Fruit fly (Drosophila melanogaster) whole organism, embryonic: ENCODE measurements around the gene fit.

Experiments used
- Ada2b ChIP-seq: fragments of 200-800 bp; sonication (Bioruptor generic); IDR thresholded peaks from 2 replicates; pipeline ENCODE4 v1.3.6; 2022; ENCODE audit warnings: missing biosample characterization, missing genetic modification characterization
- Antp ChIP-seq: fragments of 200-800 bp; sonication (Bioruptor generic); optimal IDR thresholded peaks from 3 replicates; lab custom pipeline; 2016; ENCODE audit warnings: missing biosample characterization, missing genetic modification characterization
- Asciz ChIP-seq: fragments of 200-800 bp; sonication (Bioruptor generic); optimal IDR thresholded peaks from 2 replicates; lab custom pipeline; 2017; ENCODE audit warnings: missing biosample characterization, mild to moderate bottlenecking, missing genetic modification characterization, missing genetic modification reagents
- Atf-2 ChIP-seq: fragments of 200-800 bp; sonication (Bioruptor generic); optimal IDR thresholded peaks from 2 replicates; lab custom pipeline; 2016; ENCODE audit warnings: missing biosample characterization, missing genetic modification characterization
- Atf3 ChIP-seq: fragments of 200-800 bp; sonication (Bioruptor generic); optimal IDR thresholded peaks from 3 replicates; lab custom pipeline; 2016; ENCODE audit warnings: missing biosample characterization, missing genetic modification characterization
- CG11504 ChIP-seq: fragments of 200-800 bp; sonication (Bioruptor generic); optimal IDR thresholded peaks from 3 replicates; lab custom pipeline; 2019; ENCODE audit warnings: missing biosample characterization, mild to moderate bottlenecking, missing genetic modification characterization, moderate library complexity
- CG12071 ChIP-seq: fragments of 200-800 bp; sonication (Bioruptor generic); optimal IDR thresholded peaks from 3 replicates; lab custom pipeline; 2018; ENCODE audit warnings: missing biosample characterization, mild to moderate bottlenecking, missing genetic modification characterization
- CG13624 ChIP-seq: fragments of 200-800 bp; sonication (Bioruptor generic); optimal IDR thresholded peaks from 2 replicates; lab custom pipeline; 2016; ENCODE audit warnings: missing biosample characterization, missing genetic modification characterization
- CG13894 ChIP-seq: fragments of 200-800 bp; sonication (Bioruptor generic); optimal IDR thresholded peaks from 3 replicates; lab custom pipeline; 2018; ENCODE audit warnings: missing biosample characterization, mild to moderate bottlenecking, missing genetic modification characterization, moderate library complexity
- CG14667 ChIP-seq: fragments of 200-800 bp; sonication (Bioruptor generic); IDR thresholded peaks from 2 replicates; pipeline ENCODE4 v1.3.6; 2022; ENCODE audit warnings: missing biosample characterization, missing genetic modification characterization
- CG1602 ChIP-seq: fragments of 200-800 bp; sonication (Bioruptor generic); optimal IDR thresholded peaks from 3 replicates; lab custom pipeline; 2016; ENCODE audit warnings: missing biosample characterization, missing genetic modification characterization
- CG17385 ChIP-seq: fragments of 200-800 bp; sonication (Bioruptor generic); optimal IDR thresholded peaks from 3 replicates; lab custom pipeline; 2018; ENCODE audit warnings: missing biosample characterization, mild to moderate bottlenecking, missing genetic modification characterization
- CG17612 ChIP-seq: fragments of 200-800 bp; sonication (Bioruptor generic); IDR thresholded peaks from 2 replicates; pipeline ENCODE4 v1.3.6; 2022; ENCODE audit warnings: missing biosample characterization, missing genetic modification characterization
- CG3163 ChIP-seq: fragments of 200-800 bp; sonication (Bioruptor generic); optimal IDR thresholded peaks from 3 replicates; lab custom pipeline; 2016; ENCODE audit warnings: missing biosample characterization, missing genetic modification characterization
- CG33557 ChIP-seq: fragments of 200-800 bp; sonication (Bioruptor generic); optimal IDR thresholded peaks from 2 replicates; lab custom pipeline; 2019; ENCODE audit warnings: missing biosample characterization, mild to moderate bottlenecking, missing genetic modification characterization, moderate library complexity
- CG3726 ChIP-seq: fragments of 200-800 bp; sonication (Bioruptor generic); IDR thresholded peaks from 3 replicates; pipeline ENCODE4, ENCODE4 v1.3.6; 2022; ENCODE audit warnings: missing biosample characterization, missing genetic modification characterization
- CG4328 ChIP-seq: fragments of 200-800 bp; sonication (Bioruptor generic); optimal IDR thresholded peaks from 3 replicates; lab custom pipeline; 2017; ENCODE audit warnings: missing biosample characterization, missing genetic modification reagents, missing genetic modification characterization
- CG4730 ChIP-seq: fragments of 200-800 bp; sonication (Bioruptor generic); IDR thresholded peaks from 2 replicates; pipeline ENCODE4 v1.3.6; 2022; ENCODE audit warnings: missing biosample characterization, missing genetic modification characterization
- CG6791 ChIP-seq: fragments of 200-800 bp; sonication (Bioruptor generic); IDR thresholded peaks from 3 replicates; pipeline ENCODE4 v1.3.6; 2022; ENCODE audit warnings: missing biosample characterization, missing genetic modification characterization; ENCODE audit not compliant: partially characterized antibody
- CG9215 ChIP-seq: fragments of 200-800 bp; sonication (Bioruptor generic); IDR thresholded peaks from 2 replicates; pipeline ENCODE4 v1.3.6; 2022; ENCODE audit warnings: missing biosample characterization, missing genetic modification characterization
- CTCF ChIP-seq: fragments of 200-800 bp; sonication (Bioruptor generic); optimal IDR thresholded peaks from 2 replicates; lab custom pipeline; 2017; ENCODE audit warnings: missing biosample characterization, mild to moderate bottlenecking, missing genetic modification characterization, moderate library complexity
- E2f2 ChIP-seq: fragments of 200-800 bp; sonication (Bioruptor generic); IDR thresholded peaks from 2 replicates; pipeline ENCODE4 v1.3.6; 2022; ENCODE audit warnings: missing biosample characterization, missing genetic modification characterization
- ERR ChIP-seq: fragments of 200-800 bp; sonication (Bioruptor generic); optimal IDR thresholded peaks from 2 replicates; lab custom pipeline; 2016; ENCODE audit warnings: missing biosample characterization, missing genetic modification characterization
- H2.0 ChIP-seq: fragments of 200-800 bp; sonication (Bioruptor generic); IDR thresholded peaks from 2 replicates; pipeline ENCODE4 v1.3.6; 2022; ENCODE audit warnings: missing biosample characterization, missing genetic modification characterization
- HHEX ChIP-seq: fragments of 200-800 bp; sonication (Bioruptor generic); optimal IDR thresholded peaks from 3 replicates; lab custom pipeline; 2017; ENCODE audit warnings: missing biosample characterization, mild to moderate bottlenecking, missing genetic modification characterization, missing genetic modification reagents
- Hey ChIP-seq: fragments of 200-800 bp; sonication (Bioruptor generic); optimal IDR thresholded peaks from 3 replicates; lab custom pipeline; 2018; ENCODE audit warnings: missing biosample characterization, mild to moderate bottlenecking, missing genetic modification characterization
- Hsf ChIP-seq: fragments of 200-800 bp; sonication (Bioruptor generic); optimal IDR thresholded peaks from 3 replicates; lab custom pipeline; 2016; ENCODE audit warnings: missing biosample characterization, missing genetic modification characterization
- Kr ChIP-seq: fragments of 200-800 bp; sonication (Bioruptor generic); optimal IDR thresholded peaks from 2 replicates; lab custom pipeline; 2017; ENCODE audit warnings: missing biosample characterization, mild to moderate bottlenecking, missing genetic modification characterization
- Med ChIP-seq: fragments of 200-800 bp; sonication (Bioruptor generic); peaks from one replicate; lab custom pipeline; 2016; ENCODE audit warnings: missing biosample characterization, missing genetic modification characterization, mild to moderate bottlenecking, inconsistent platforms, moderate library complexity
- Oaz ChIP-seq: fragments of 200-800 bp; sonication (Bioruptor generic); IDR thresholded peaks from 2 replicates; pipeline ENCODE4 v1.3.6; 2022; ENCODE audit warnings: missing biosample characterization, missing genetic modification characterization
- Ravus ChIP-seq: fragments of 200-800 bp; sonication (Bioruptor generic); IDR thresholded peaks from 2 replicates; pipeline ENCODE4 v1.3.6; 2022; ENCODE audit warnings: missing biosample characterization, missing genetic modification characterization
- Side ChIP-seq: fragments of 200-800 bp; sonication (Bioruptor generic); optimal IDR thresholded peaks from 2 replicates; lab custom pipeline; 2016; ENCODE audit warnings: missing biosample characterization, missing genetic modification characterization
- Sin3A ChIP-seq: fragments of >200 bp; optimal IDR thresholded peaks from 2 replicates; lab custom pipeline; 2018
- ac ChIP-seq: fragments of 200-800 bp; sonication (Bioruptor generic); optimal IDR thresholded peaks from 3 replicates; lab custom pipeline; 2017; ENCODE audit warnings: missing biosample characterization, mild to moderate bottlenecking, missing genetic modification characterization
- ash1 ChIP-seq: fragments of 200-800 bp; sonication (Bioruptor generic); optimal IDR thresholded peaks from 2 replicates; lab custom pipeline; 2018; ENCODE audit warnings: missing biosample characterization, mild to moderate bottlenecking, missing genetic modification characterization
- btn ChIP-seq: fragments of 200-800 bp; sonication (Bioruptor generic); optimal IDR thresholded peaks from 2 replicates; lab custom pipeline; 2016; ENCODE audit warnings: missing biosample characterization, missing genetic modification characterization
- cad ChIP-seq: fragments of >200 bp; optimal IDR thresholded peaks from 2 replicates; lab custom pipeline; 2017; ENCODE audit warnings: missing biosample characterization, missing genetic modification characterization
- dmrt99B ChIP-seq: fragments of 200-800 bp; sonication (Bioruptor generic); optimal IDR thresholded peaks from 2 replicates; lab custom pipeline; 2018; ENCODE audit warnings: missing biosample characterization, mild to moderate bottlenecking, missing genetic modification characterization, moderate library complexity
- dysf ChIP-seq: fragments of 200-800 bp; sonication (Bioruptor generic); IDR thresholded peaks from 3 replicates; pipeline ENCODE4 v1.3.6; 2022; ENCODE audit warnings: missing biosample characterization, missing genetic modification characterization
- exex ChIP-seq: fragments of 200-800 bp; sonication (Bioruptor generic); optimal IDR thresholded peaks from 4 replicates; lab custom pipeline; 2018; ENCODE audit warnings: missing biosample characterization, mild to moderate bottlenecking, missing genetic modification characterization, moderate library complexity
- eyg ChIP-seq: fragments of 200-800 bp; sonication (Bioruptor generic); optimal IDR thresholded peaks from 3 replicates; lab custom pipeline; 2016; ENCODE audit warnings: missing biosample characterization, missing genetic modification characterization
- gem ChIP-seq: fragments of 200-800 bp; sonication (Bioruptor generic); optimal IDR thresholded peaks from 2 replicates; lab custom pipeline; 2019; ENCODE audit warnings: missing biosample characterization, mild to moderate bottlenecking, missing genetic modification characterization, moderate library complexity
- gro ChIP-seq: fragments of 200-800 bp; sonication (Bioruptor generic); optimal IDR thresholded peaks from 2 replicates; lab custom pipeline; 2016; ENCODE audit warnings: missing biosample characterization, missing genetic modification characterization
- inv ChIP-seq: fragments of 200-800 bp; sonication (Bioruptor generic); IDR thresholded peaks from 2 replicates; pipeline ENCODE4 v1.3.6; 2022; ENCODE audit warnings: missing biosample characterization, missing genetic modification characterization; ENCODE audit not compliant: partially characterized antibody
- luna ChIP-seq: fragments of 200-800 bp; sonication (Bioruptor generic); optimal IDR thresholded peaks from 2 replicates; lab custom pipeline; 2016; ENCODE audit warnings: missing biosample characterization, missing genetic modification characterization
- mam ChIP-seq: fragments of 200-800 bp; sonication (Bioruptor generic); optimal IDR thresholded peaks from 3 replicates; lab custom pipeline; 2016; ENCODE audit warnings: missing biosample characterization, missing genetic modification characterization
- org-1 ChIP-seq: fragments of 200-800 bp; sonication (Bioruptor generic); optimal IDR thresholded peaks from 2 replicates; lab custom pipeline; 2017; ENCODE audit warnings: missing biosample characterization, missing genetic modification characterization
- pb ChIP-seq: fragments of 200-800 bp; sonication (Bioruptor generic); optimal IDR thresholded peaks from 3 replicates; lab custom pipeline; 2016; ENCODE audit warnings: missing biosample characterization, missing genetic modification characterization
- ranshi ChIP-seq: fragments of 200-800 bp; sonication (Bioruptor generic); IDR thresholded peaks from 2 replicates; pipeline ENCODE4 v1.3.6; 2022; ENCODE audit warnings: missing biosample characterization, missing genetic modification characterization
- schlank ChIP-seq: fragments of 200-800 bp; sonication (Bioruptor generic); optimal IDR thresholded peaks from 2 replicates; lab custom pipeline; 2018; ENCODE audit warnings: missing biosample characterization, mild to moderate bottlenecking, missing genetic modification characterization
- so ChIP-seq: fragments of 200-800 bp; sonication (Bioruptor generic); IDR thresholded peaks from 3 replicates; pipeline ENCODE4 v1.3.6; 2022; ENCODE audit warnings: missing biosample characterization, missing genetic modification characterization
- tap ChIP-seq: fragments of 200-800 bp; optimal IDR thresholded peaks from 3 replicates; lab custom pipeline; 2019; ENCODE audit warnings: missing biosample characterization, mild to moderate bottlenecking, missing genetic modification characterization, moderate library complexity
- tin ChIP-seq: fragments of 200-800 bp; sonication (Bioruptor generic); optimal IDR thresholded peaks from 3 replicates; lab custom pipeline; 2016; ENCODE audit warnings: missing biosample characterization, missing genetic modification characterization

fit gene

DNA sequence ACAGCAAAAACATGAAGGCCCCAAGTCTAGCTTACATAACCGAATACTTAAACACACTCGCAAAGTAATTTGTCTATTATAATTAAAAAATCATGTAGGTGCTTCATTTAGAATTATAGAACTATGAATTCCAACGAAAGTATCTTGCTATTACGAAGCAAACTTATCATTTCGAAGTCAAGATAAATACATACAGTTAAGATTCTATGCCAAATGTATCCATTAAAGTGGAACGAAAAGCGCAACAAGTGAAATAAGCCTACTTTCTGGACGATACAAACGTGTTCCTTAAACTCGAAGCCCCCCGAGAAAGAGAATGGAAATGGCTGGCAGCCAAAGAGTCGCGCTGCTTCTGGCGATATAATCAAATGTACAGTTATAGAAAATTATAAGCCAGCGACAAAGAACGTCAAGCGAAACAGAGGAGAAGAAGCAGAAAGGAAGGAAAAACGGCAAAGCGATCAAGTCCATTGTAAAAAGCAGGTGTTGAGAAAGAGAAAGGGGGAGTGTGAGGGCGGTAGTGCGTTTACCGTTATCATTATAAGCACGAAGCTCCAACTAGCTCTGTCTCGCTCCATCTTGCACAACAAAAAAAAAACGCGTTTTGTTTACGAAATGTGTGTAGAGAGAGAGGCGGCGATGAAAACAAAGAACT lies 31.5 kb downstream of the fit start (continued):
- no peak for TF ChIP-seq CG1602 (GFP tag; lab: Kevin White, UChicago)
- TF ChIP-seq CG4328 (GFP tag; lab: Kevin White, UChicago), result no peak
- TF ChIP-seq Ada2b (GFP tag; lab: Robert Waterston, UW), result no peak
- no peak for TF ChIP-seq schlank (tag; lab: Kevin White, UChicago)
- no peak for TF ChIP-seq eyg (GFP tag; lab: Kevin White, UChicago)
- no peak for TF ChIP-seq ERR
- no peak for TF ChIP-seq Oaz (GFP tag; lab: Robert Waterston, UW)
- no peak for TF ChIP-seq Ravus (GFP tag; lab: Robert Waterston, UW)
- peak; percentile 29 for TF ChIP-seq dmrt99B (tag; lab: Kevin White, UChicago)
- TF ChIP-seq Side (GFP tag; lab: Kevin White, UChicago), result no peak
- TF ChIP-seq btn (GFP tag; lab: Kevin White, UChicago), result no peak
- no peak for TF ChIP-seq H2.0 (GFP tag; lab: Robert Waterston, UW)
- no peak for TF ChIP-seq CG3726 (GFP tag; lab: Robert Waterston, UW)
- no peak for TF ChIP-seq Hey (tag; lab: Kevin White, UChicago)
- no peak for TF ChIP-seq Kr (GFP tag; lab: Kevin White, UChicago)
- no peak for TF ChIP-seq CG33557
- no peak for TF ChIP-seq CG6791 (GFP tag; lab: Robert Waterston, UW)
- no peak for TF ChIP-seq CG13894 (tag; lab: Kevin White, UChicago)
- TF ChIP-seq inv (GFP tag; lab: Robert Waterston, UW), result no peak
- TF ChIP-seq ash1 (GFP tag; lab: Kevin White, UChicago), result no peak
- peak; percentile 26 for TF ChIP-seq CG17385 (GFP tag; lab: Kevin White, UChicago)
- no peak for TF ChIP-seq HHEX (GFP tag; lab: Kevin White, UChicago)
- no peak for TF ChIP-seq luna (GFP tag; lab: Kevin White, UChicago)
- no peak for TF ChIP-seq pb (GFP tag; lab: Kevin White, UChicago)
- peak; percentile 6 for TF ChIP-seq CG13624 (GFP tag; lab: Kevin White, UChicago)
- TF ChIP-seq CG17612, result no peak
- no peak for TF ChIP-seq Atf3
- no peak for TF ChIP-seq org-1 (GFP tag; lab: Kevin White, UChicago)
- TF ChIP-seq Atf-2 (GFP tag; lab: Kevin White, UChicago), result no peak
- no peak for TF ChIP-seq CTCF (GFP tag; lab: Kevin White, UChicago)
- TF ChIP-seq CG3163 (GFP tag; lab: Kevin White, UChicago), result peak; percentile 6
- TF ChIP-seq E2f2 (GFP tag; lab: Robert Waterston, UW), result no peak
- TF ChIP-seq Hsf (GFP tag; lab: Kevin White, UChicago), result no peak
- no peak for TF ChIP-seq ranshi
- TF ChIP-seq CG9215 (GFP tag; lab: Robert Waterston, UW), result no peak
- TF ChIP-seq CG12071 (GFP tag; lab: Kevin White, UChicago), result no peak
- TF ChIP-seq gem (tag; lab: Kevin White, UChicago), result peak; percentile 60
- peak; percentile 28 for TF ChIP-seq tap (tag; lab: Kevin White, UChicago)
- TF ChIP-seq dysf (GFP tag; lab: Robert Waterston, UW), result peak; percentile 44; the same call in 2 of the 3 replicates
- no peak for TF ChIP-seq Asciz (GFP tag; lab: Kevin White, UChicago)
- TF ChIP-seq so, result no peak
- no peak for TF ChIP-seq cad (GFP tag; lab: Kevin White, UChicago)
- peak; percentile 78 for TF ChIP-seq Med
- TF ChIP-seq ac, result no peak
- peak; percentile 37 for TF ChIP-seq mam (GFP tag; lab: Kevin White, UChicago)
- no peak for TF ChIP-seq exex (tag; lab: Kevin White, UChicago)
- TF ChIP-seq Antp, result no peak
- TF ChIP-seq tin, result no peak
- no peak for TF ChIP-seq gro (GFP tag; lab: Kevin White, UChicago)
- no peak for TF ChIP-seq CG14667 (GFP tag; lab: Robert Waterston, UW)
- no peak for TF ChIP-seq CG4730 (GFP tag; lab: Robert Waterston, UW)
- TF ChIP-seq CG11504 (tag; lab: Kevin White, UChicago), result peak; percentile 57
- TF ChIP-seq Sin3A (lab: Kevin White, UChicago), result no peak
